Worm (Caenorhabditis elegans) whole organism, L2 larva: ENCODE data around the gene nhr-182.

ENCODE experiments used
- C34F6.9 ChIP-seq: fragments of 150-350 bp; optimal IDR thresholded peaks from 2 replicates; lab custom pipeline; 2014; ENCODE audit warnings: missing biosample characterization, missing genetic modification characterization
- F13H6.1 ChIP-seq: sonication (generic microtip); optimal IDR thresholded peaks from 2 replicates; lab custom pipeline; 2016; ENCODE audit warnings: missing genetic modification characterization, missing compliant biosample characterization
- R02D3.7 ChIP-seq: fragments of 150-350 bp; optimal IDR thresholded peaks from 2 replicates; lab custom pipeline; 2014; ENCODE audit warnings: missing biosample characterization, missing genetic modification characterization
- Y55F3AM.14 ChIP-seq: fragments of 200-800 bp; sonication (Bioruptor generic); optimal IDR thresholded peaks from 2 replicates; lab custom pipeline; 2018; ENCODE audit warnings: mild to moderate bottlenecking, missing genetic modification characterization, missing compliant biosample characterization
- ZK546.5 ChIP-seq: sonication (generic microtip); optimal IDR thresholded peaks from 2 replicates; lab custom pipeline; 2017; ENCODE audit warnings: missing biosample characterization, missing genetic modification characterization
- alr-1 ChIP-seq: fragments of 150-350 bp; optimal IDR thresholded peaks from 2 replicates; lab custom pipeline; 2014; ENCODE audit warnings: missing biosample characterization, missing genetic modification characterization
- aly-2 ChIP-seq: fragments of 150-350 bp; optimal IDR thresholded peaks from 2 replicates; lab custom pipeline; 2014; ENCODE audit warnings: missing biosample characterization, missing genetic modification characterization
- ama-1 ChIP-seq: fragments of 150-350 bp; optimal IDR thresholded peaks from 2 replicates; lab custom pipeline; 2018; ENCODE audit warnings: inconsistent platforms
- blmp-1 ChIP-seq: sonication (generic microtip); optimal IDR thresholded peaks from 2 replicates; lab custom pipeline; 2017; ENCODE audit warnings: missing genetic modification characterization, mild to moderate bottlenecking, missing compliant biosample characterization, antibody characterized with exemption, moderate library complexity; ENCODE audit not compliant: insufficient read depth
- ceh-16 ChIP-seq: fragments of 150-350 bp; optimal IDR thresholded peaks from 2 replicates; lab custom pipeline; 2014; ENCODE audit warnings: missing biosample characterization, missing genetic modification characterization
- ceh-82 ChIP-seq: fragments of 150-350 bp; optimal IDR thresholded peaks from 2 replicates; lab custom pipeline; 2014; ENCODE audit warnings: missing biosample characterization, missing genetic modification characterization
- crh-2 ChIP-seq: sonication (generic microtip); optimal IDR thresholded peaks from 2 replicates; lab custom pipeline; 2017; ENCODE audit warnings: missing biosample characterization, missing genetic modification characterization
- dmd-4 ChIP-seq: sonication (generic microtip); optimal IDR thresholded peaks from 2 replicates; lab custom pipeline; 2017; ENCODE audit warnings: missing biosample characterization, missing genetic modification characterization
- egl-27 ChIP-seq: sonication (generic microtip); optimal IDR thresholded peaks from 3 replicates; lab custom pipeline; 2017; ENCODE audit warnings: missing biosample characterization, missing genetic modification reagents, missing genetic modification characterization
- elt-1 ChIP-seq: fragments of 150-350 bp; optimal IDR thresholded peaks from 2 replicates; lab custom pipeline; 2014; ENCODE audit warnings: missing biosample characterization, missing genetic modification characterization
- elt-3 ChIP-seq: sonication (generic microtip); optimal IDR thresholded peaks from 2 replicates; lab custom pipeline; 2017; ENCODE audit warnings: missing biosample characterization, missing genetic modification characterization
- fos-1 ChIP-seq: fragments of 150-350 bp; optimal IDR thresholded peaks from 2 replicates; lab custom pipeline; 2014; ENCODE audit warnings: missing biosample characterization, missing genetic modification characterization
- gmeb-1 ChIP-seq: fragments of 150-350 bp; optimal IDR thresholded peaks from 2 replicates; lab custom pipeline; 2014; ENCODE audit warnings: missing biosample characterization, missing genetic modification characterization
- lin-13 ChIP-seq: fragments of 150-350 bp; optimal IDR thresholded peaks from 2 replicates; lab custom pipeline; 2014; ENCODE audit warnings: missing biosample characterization, missing genetic modification reagents, missing genetic modification characterization
- lin-39 ChIP-seq: fragments of 150-350 bp; optimal IDR thresholded peaks from 2 replicates; lab custom pipeline; 2014; ENCODE audit warnings: missing biosample characterization, missing genetic modification reagents, missing genetic modification characterization
- lsy-2 ChIP-seq, 2 experiments: fragments of 150-350 bp in 1 of 2; sonication (generic microtip) in 1 of 2; optimal IDR thresholded peaks; 2 replicates each; lab custom pipeline; 2014 to 2017; ENCODE audit warnings: missing biosample characterization in 2 of 2, missing genetic modification characterization in 2 of 2
- mab-5 ChIP-seq: fragments of 150-350 bp; optimal IDR thresholded peaks from 2 replicates; lab custom pipeline; 2014; ENCODE audit warnings: missing biosample characterization, missing genetic modification characterization
- mbf-1 ChIP-seq: sonication (generic microtip); optimal IDR thresholded peaks from 2 replicates; lab custom pipeline; 2017; ENCODE audit warnings: missing biosample characterization, missing genetic modification characterization
- mdl-1 ChIP-seq, 2 experiments: fragments of 150-350 bp in 1 of 2; sonication (generic microtip) in 1 of 2; optimal IDR thresholded peaks; 2 replicates each; lab custom pipeline; 2017; ENCODE audit warnings: missing biosample characterization in 2 of 2, missing genetic modification characterization in 2 of 2
- nhr-10 ChIP-seq: sonication (generic microtip); optimal IDR thresholded peaks from 2 replicates; lab custom pipeline; 2017; ENCODE audit warnings: missing biosample characterization, missing genetic modification characterization
- nhr-11 ChIP-seq: fragments of 150-350 bp; optimal IDR thresholded peaks from 2 replicates; lab custom pipeline; 2014; ENCODE audit warnings: missing biosample characterization, missing genetic modification characterization
- nhr-12 ChIP-seq: fragments of 150-350 bp; optimal IDR thresholded peaks from 2 replicates; lab custom pipeline; 2014; ENCODE audit warnings: missing biosample characterization, missing genetic modification characterization
- nhr-129 ChIP-seq: fragments of 150-350 bp; optimal IDR thresholded peaks from 2 replicates; lab custom pipeline; 2014; ENCODE audit warnings: missing biosample characterization, missing genetic modification characterization
- nhr-21 ChIP-seq: fragments of 150-350 bp; optimal IDR thresholded peaks from 2 replicates; lab custom pipeline; 2014; ENCODE audit warnings: missing biosample characterization, missing genetic modification characterization
- nhr-237 ChIP-seq: fragments of 150-350 bp; optimal IDR thresholded peaks from 2 replicates; lab custom pipeline; 2014; ENCODE audit warnings: missing biosample characterization, missing genetic modification characterization
- nhr-25 ChIP-seq: fragments of 150-350 bp; sonication (generic microtip); optimal IDR thresholded peaks from 3 replicates; lab custom pipeline; 2014; ENCODE audit warnings: missing biosample characterization, missing genetic modification characterization
- nhr-6 ChIP-seq: fragments of 150-350 bp; optimal IDR thresholded peaks from 2 replicates; lab custom pipeline; 2014; ENCODE audit warnings: missing biosample characterization, missing genetic modification characterization
- nhr-77 ChIP-seq: fragments of 150-350 bp; optimal IDR thresholded peaks from 2 replicates; lab custom pipeline; 2014; ENCODE audit warnings: missing biosample characterization, missing genetic modification characterization
- skn-1 ChIP-seq: sonication (generic microtip); optimal IDR thresholded peaks from 2 replicates; lab custom pipeline; 2017; ENCODE audit warnings: missing biosample characterization, missing genetic modification characterization
- sma-9 ChIP-seq, 2 experiments: fragments of 150-350 bp in 1 of 2; sonication (generic microtip) in 1 of 2; optimal IDR thresholded peaks; 2 replicates each; lab custom pipeline; 2014 to 2016; ENCODE audit warnings: missing genetic modification characterization in 2 of 2, mild to moderate bottlenecking in 1 of 2, missing biosample characterization in 1 of 2, missing compliant biosample characterization in 1 of 2, missing genetic modification reagents in 1 of 2, moderate library complexity in 1 of 2
- snpc-4 ChIP-seq: fragments of 150-350 bp; optimal IDR thresholded peaks from 2 replicates; lab custom pipeline; 2014; ENCODE audit warnings: missing biosample characterization, missing genetic modification characterization
- unc-39 ChIP-seq: fragments of 150-350 bp; optimal IDR thresholded peaks from 2 replicates; lab custom pipeline; 2014; ENCODE audit warnings: missing biosample characterization, missing genetic modification characterization
- unc-55 ChIP-seq: fragments of 150-350 bp; sonication (generic microtip); optimal IDR thresholded peaks from 3 replicates; lab custom pipeline; 2014; ENCODE audit warnings: missing biosample characterization, missing genetic modification reagents, missing genetic modification characterization
- unc-62 ChIP-seq: fragments of 150-350 bp; optimal IDR thresholded peaks from 2 replicates; lab custom pipeline; 2014; ENCODE audit warnings: missing biosample characterization, missing genetic modification reagents, missing genetic modification characterization
- zag-1 ChIP-seq: fragments of 150-350 bp; optimal IDR thresholded peaks from 2 replicates; lab custom pipeline; 2014; ENCODE audit warnings: missing biosample characterization, missing genetic modification characterization
- ztf-4 ChIP-seq: fragments of 150-350 bp; optimal IDR thresholded peaks from 2 replicates; lab custom pipeline; 2014; ENCODE audit warnings: missing biosample characterization, missing genetic modification characterization

nhr-182 gene

DNA sequence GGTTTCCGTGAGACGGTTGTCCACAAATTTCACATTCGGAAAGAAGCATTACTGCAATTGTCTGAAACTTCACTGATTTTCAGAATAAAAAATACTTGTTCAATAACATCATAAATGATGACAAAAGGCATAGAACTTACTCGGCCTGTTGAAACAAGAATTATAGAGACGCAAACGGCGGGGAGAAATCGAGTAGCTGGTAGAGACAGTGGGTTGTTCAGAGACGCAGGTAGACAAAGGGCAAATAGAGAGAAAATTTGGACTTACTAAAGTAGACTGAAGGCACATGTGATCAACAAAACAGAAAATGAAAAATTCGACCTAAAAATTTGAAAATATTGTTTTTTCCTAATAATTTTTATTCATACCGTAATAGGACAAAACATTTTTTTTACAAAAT lies at the start of gene nhr-182:
nhr-182 (minus strand) TSS at position 178 of the 400 bp plus-strand sequence.
- TF ChIP-seq R02D3.7 (tag; lab: Kevin White, UChicago) (no peak), alr-1 (tag; lab: Kevin White, UChicago) (no peak), unc-39 (tag; lab: Kevin White, UChicago) (no peak), nhr-11 (tag; lab: Kevin White, UChicago) (no peak), F13H6.1 (tag; lab: Kevin White, UChicago) (peak; percentile 6), lin-39 (tag; lab: Kevin White, UChicago) (no peak), snpc-4 (tag; lab: Kevin White, UChicago) (no peak), C34F6.9 (tag; lab: Kevin White, UChicago) (peak; percentile 27), nhr-12 (tag; lab: Kevin White, UChicago) (no peak), zag-1 (no peak), mab-5 (no peak), nhr-10 (tag; lab: Kevin White, UChicago) (no peak), lsy-2 (tag; optimal IDR thresholded peaks at IDR 0.05; lab: Kevin White, UChicago) (peak in 1 of 2 experiments; percentile 28), sma-9 (GFP tag; optimal IDR thresholded peaks at IDR 0.05; lab: Kevin White, UChicago) (peak; percentile 19), sma-9 (tag; optimal IDR thresholded peaks at IDR 0.05; lab: Kevin White, UChicago) (no peak), ceh-16 (tag; lab: Kevin White, UChicago) (no peak), nhr-237 (tag; lab: Kevin White, UChicago) (no peak), ceh-82 (tag; lab: Kevin White, UChicago) (no peak), ZK546.5 (tag; lab: Kevin White, UChicago) (no peak), nhr-21 (tag; lab: Kevin White, UChicago) (no peak), skn-1 (tag; lab: Kevin White, UChicago) (peak; percentile 86), dmd-4 (tag; lab: Kevin White, UChicago) (no peak), elt-1 (no peak), mbf-1 (tag; lab: Kevin White, UChicago) (no peak), lin-13 (GFP tag; lab: Kevin White, UChicago) (no peak), blmp-1 (tag; lab: Kevin White, UChicago) (no peak), fos-1 (tag; lab: Kevin White, UChicago) (peak; percentile 18), ztf-4 (no peak), Y55F3AM.14 (GFP tag; lab: Kevin White, UChicago) (no peak), unc-62 (GFP tag; lab: Kevin White, UChicago) (no peak), aly-2 (tag; lab: Kevin White, UChicago) (no peak), ama-1 (lab: Kevin White, UChicago) (no peak), nhr-6 (tag; lab: Kevin White, UChicago) (no peak), nhr-25 (tag; lab: Kevin White, UChicago) (no peak), mdl-1 (tag; optimal IDR thresholded peaks at IDR 0.05; lab: Kevin White, UChicago) (no peak), nhr-129 (tag; lab: Kevin White, UChicago) (peak; percentile 28), gmeb-1 (tag; lab: Kevin White, UChicago) (no peak), crh-2 (peak; percentile 49), unc-55 (no peak)

DNA sequence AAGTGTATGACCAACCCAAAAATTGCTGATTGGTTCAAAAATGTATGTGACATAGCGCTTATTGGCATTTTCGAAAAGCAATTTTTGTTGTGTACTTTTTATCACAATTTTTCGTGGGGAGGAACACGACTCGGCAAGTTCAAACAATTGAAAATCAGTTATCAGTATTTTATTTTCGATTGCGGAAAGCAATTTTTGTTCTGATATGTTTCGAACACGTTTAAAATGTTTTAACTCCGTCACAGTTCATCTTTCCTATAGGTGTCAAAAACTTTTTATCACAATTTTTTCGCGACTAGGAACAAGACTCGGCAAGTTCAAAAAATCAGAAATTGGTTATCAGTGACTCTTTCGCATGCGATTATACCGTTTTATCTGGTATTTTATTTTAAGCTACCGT lies 48.5 kb upstream of the nhr-182 start:
- TF ChIP-seq fos-1 (tag; lab: Kevin White, UChicago) (peak; percentile 89), sma-9 (GFP tag; optimal IDR thresholded peaks at IDR 0.05; lab: Kevin White, UChicago) (peak; percentile 32), sma-9 (tag; optimal IDR thresholded peaks at IDR 0.05; lab: Kevin White, UChicago) (no peak), mab-5 (no peak)

DNA sequence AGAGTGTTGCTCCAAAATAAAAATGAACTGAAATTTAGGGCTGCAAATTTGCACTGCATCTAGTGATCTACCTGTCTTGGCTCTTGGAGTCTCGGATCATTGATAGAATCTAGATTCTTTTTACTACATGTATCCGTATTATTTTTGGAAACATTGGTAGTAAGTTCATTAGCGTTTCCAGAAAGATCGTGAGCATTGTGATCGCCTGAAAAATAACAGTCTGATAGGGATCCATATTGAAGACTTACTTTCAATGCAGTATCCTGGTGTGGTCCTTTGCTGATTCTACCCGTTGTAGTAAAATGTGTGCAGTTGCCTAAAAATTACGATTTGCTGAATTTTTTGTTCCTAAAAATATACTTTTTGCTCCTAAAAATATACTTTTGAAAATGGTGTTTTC lies 46.7 kb upstream of the nhr-182 start:
- TF ChIP-seq F13H6.1 (tag; lab: Kevin White, UChicago) (no peak), R02D3.7 (tag; lab: Kevin White, UChicago) (no peak), nhr-11 (tag; lab: Kevin White, UChicago) (no peak), ZK546.5 (tag; lab: Kevin White, UChicago) (no peak), alr-1 (tag; lab: Kevin White, UChicago) (no peak), nhr-10 (tag; lab: Kevin White, UChicago) (no peak), aly-2 (tag; lab: Kevin White, UChicago) (no peak), nhr-237 (tag; lab: Kevin White, UChicago) (no peak), lsy-2 (tag; optimal IDR thresholded peaks at IDR 0.05; lab: Kevin White, UChicago) (no peak), nhr-77 (tag; lab: Kevin White, UChicago) (no peak), unc-55 (no peak), elt-3 (tag; lab: Kevin White, UChicago) (no peak), lin-39 (tag; lab: Kevin White, UChicago) (no peak), egl-27 (tag; lab: Kevin White, UChicago) (no peak), mbf-1 (tag; lab: Kevin White, UChicago) (no peak), C34F6.9 (tag; lab: Kevin White, UChicago) (no peak), mab-5 (no peak)
